Worm (Caenorhabditis elegans) whole organism, midembryonic: Measurements from ENCODE around the gene T22B3.3.

Source experiments
- T22C8.4 ChIP-seq: fragments of 200-800 bp; sonication (Bioruptor generic); IDR thresholded peaks from 2 replicates; pipeline ENCODE4 v1.3.6; 2022; ENCODE audit warnings: missing genetic modification characterization, missing compliant biosample characterization
- cog-1 ChIP-seq: sonication (generic microtip); optimal IDR thresholded peaks from 2 replicates; lab custom pipeline; 2016; ENCODE audit warnings: missing genetic modification characterization, missing compliant biosample characterization
- flt-1 ChIP-seq: fragments of 200-800 bp; sonication (Bioruptor generic); IDR thresholded peaks from 2 replicates; pipeline ENCODE4 v1.3.6; 2022; ENCODE audit warnings: missing genetic modification characterization, missing compliant biosample characterization
- klf-2 ChIP-seq: fragments of 200-800 bp; sonication (Bioruptor generic); conservative IDR thresholded peaks from 2 replicates; pipeline ENCODE4 v1.3.6; 2022; ENCODE audit warnings: missing genetic modification reagents, missing genetic modification characterization, missing compliant biosample characterization
- med-1 ChIP-seq: sonication (generic microtip); optimal IDR thresholded peaks from 2 replicates; lab custom pipeline; 2017; ENCODE audit warnings: missing genetic modification characterization, mild to moderate bottlenecking, missing compliant biosample characterization, antibody characterized with exemption, missing genetic modification reagents; ENCODE audit not compliant: insufficient read depth
- ref-1 ChIP-seq: fragments of 200-800 bp; sonication (Bioruptor generic); conservative IDR thresholded peaks from 2 replicates; pipeline ENCODE4 v1.3.6; 2022; ENCODE audit warnings: missing genetic modification reagents, missing genetic modification characterization, missing compliant biosample characterization
- tab-1 ChIP-seq: fragments of 200-800 bp; sonication (Bioruptor generic); IDR thresholded peaks from 2 replicates; pipeline ENCODE4 v1.3.6; 2022; ENCODE audit warnings: missing genetic modification characterization, missing compliant biosample characterization
- ztf-23 ChIP-seq: fragments of 200-800 bp; sonication (Bioruptor generic); IDR thresholded peaks from 2 replicates; pipeline ENCODE4 v1.3.6; 2022; ENCODE audit warnings: missing genetic modification reagents, missing genetic modification characterization, missing compliant biosample characterization
- ztf-29 ChIP-seq: fragments of 200-800 bp; sonication (Bioruptor generic); IDR thresholded peaks from 2 replicates; pipeline ENCODE4 v1.3.6; 2022; ENCODE audit warnings: missing genetic modification reagents, missing genetic modification characterization, missing compliant biosample characterization

T22B3.3 gene

ce11 chrIV:11655370-11655769 lies 48.2 kb downstream of the T22B3.3 start, which contains the start of gene ent-1:
TSS of gene ent-1 (minus strand) at chrIV:11655470.
- TF ChIP-seq tab-1 (GFP tag; lab: Robert Waterston, UW) (no peak), T22C8.4 (GFP tag; lab: Robert Waterston, UW) (no peak), ref-1 (no peak), med-1 (no peak), ztf-29 (no peak), klf-2 (GFP tag; lab: Robert Waterston, UW) (no peak), cog-1 (no peak), flt-1 (no peak), ztf-23 (GFP tag; lab: Robert Waterston, UW) (no peak)
